Fruit fly (Drosophila melanogaster) whole organism, adult: ENCODE results near the gene CG33128.

Experiments used
- CG12768 ChIP-seq: fragments of 200-800 bp; sonication (Bioruptor generic); optimal IDR thresholded peaks from 2 replicates; lab custom pipeline; 2017; ENCODE audit warnings: missing biosample characterization, missing genetic modification characterization, mild to moderate bottlenecking, moderate library complexity, missing genetic modification reagents
- CG14711 ChIP-seq: fragments of 200-800 bp; sonication (Bioruptor generic); optimal IDR thresholded peaks from 2 replicates; lab custom pipeline; 2018; ENCODE audit warnings: missing biosample characterization, mild to moderate bottlenecking, missing genetic modification characterization, moderate library complexity
- CG1620 ChIP-seq: fragments of 200-800 bp; sonication (Bioruptor generic); optimal IDR thresholded peaks from 2 replicates; lab custom pipeline; 2016; ENCODE audit warnings: missing biosample characterization, missing genetic modification characterization
- CG33017 ChIP-seq: fragments of 200-800 bp; sonication (Bioruptor generic); optimal IDR thresholded peaks from 2 replicates; lab custom pipeline; 2018; ENCODE audit warnings: missing biosample characterization, mild to moderate bottlenecking, missing genetic modification characterization, moderate library complexity
- CG5204 ChIP-seq: fragments of 200-800 bp; sonication (Bioruptor generic); optimal IDR thresholded peaks from 2 replicates; lab custom pipeline; 2016; ENCODE audit warnings: missing biosample characterization, missing genetic modification characterization
- CG7045 ChIP-seq: fragments of 200-800 bp; sonication (Bioruptor generic); optimal IDR thresholded peaks from 2 replicates; lab custom pipeline; 2017; ENCODE audit warnings: missing biosample characterization, mild to moderate bottlenecking, missing genetic modification characterization
- Clk ChIP-seq: fragments of 200-800 bp; sonication (Bioruptor generic); optimal IDR thresholded peaks from 2 replicates; lab custom pipeline; 2017; ENCODE audit warnings: missing biosample characterization, missing genetic modification characterization
- Crg-1 ChIP-seq: fragments of 200-800 bp; sonication (Bioruptor generic); optimal IDR thresholded peaks from 2 replicates; lab custom pipeline; 2016; ENCODE audit warnings: missing biosample characterization, missing genetic modification characterization
- Hr96 ChIP-seq: fragments of 200-800 bp; sonication (Bioruptor generic); optimal IDR thresholded peaks from 2 replicates; lab custom pipeline; 2016; ENCODE audit warnings: missing biosample characterization, missing genetic modification characterization
- Mnt ChIP-seq: fragments of 200-800 bp; sonication (Bioruptor generic); optimal IDR thresholded peaks from 2 replicates; lab custom pipeline; 2016; ENCODE audit warnings: missing biosample characterization, mild to moderate bottlenecking, missing genetic modification characterization
- bab1 ChIP-seq: fragments of 200-800 bp; sonication (Bioruptor generic); optimal IDR thresholded peaks from 3 replicates; lab custom pipeline; 2019; ENCODE audit warnings: missing biosample characterization, mild to moderate bottlenecking, missing genetic modification characterization, moderate library complexity
- cic ChIP-seq: fragments of 200-800 bp; sonication (Bioruptor generic); optimal IDR thresholded peaks from 2 replicates; lab custom pipeline; 2017; ENCODE audit warnings: missing biosample characterization, mild to moderate bottlenecking, missing genetic modification characterization, moderate library complexity
- cnc ChIP-seq, 2 experiments: fragments of >200 bp; optimal IDR thresholded peaks; 2 replicates each; lab custom pipeline; 2017
- kay ChIP-seq: fragments of 200-800 bp; sonication (Bioruptor generic); peaks from one replicate; lab custom pipeline; 2016; ENCODE audit warnings: missing biosample characterization, missing genetic modification characterization, borderline replicate concordance
- ovo ChIP-seq: fragments of 200-800 bp; sonication (Bioruptor generic); optimal IDR thresholded peaks from 2 replicates; lab custom pipeline; 2016; ENCODE audit warnings: missing biosample characterization, missing genetic modification characterization
- pad ChIP-seq: fragments of 200-800 bp; sonication (Bioruptor generic); optimal IDR thresholded peaks from 3 replicates; lab custom pipeline; 2017; ENCODE audit warnings: missing biosample characterization, missing genetic modification characterization, mild to moderate bottlenecking, moderate library complexity, missing genetic modification reagents
- tj ChIP-seq: fragments of 200-800 bp; sonication (Bioruptor generic); optimal IDR thresholded peaks from 3 replicates; lab custom pipeline; 2017; ENCODE audit warnings: missing biosample characterization, mild to moderate bottlenecking, missing genetic modification characterization, moderate library complexity
- toe ChIP-seq: fragments of 200-800 bp; sonication (Bioruptor generic); optimal IDR thresholded peaks from 2 replicates; lab custom pipeline; 2016; ENCODE audit warnings: missing biosample characterization, missing genetic modification characterization

CG33128 gene

dm6 chr2L:1535231-1535630, 41.4 kb downstream of the CG33128 start:
- TF ChIP-seq CG33017 = no peak
- TF ChIP-seq pad = no peak
- no peak for TF ChIP-seq Crg-1 (GFP tag; lab: Kevin White, UChicago)
- TF ChIP-seq CG1620 = no peak
- no peak for TF ChIP-seq toe (GFP tag; lab: Kevin White, UChicago)
- TF ChIP-seq Mnt (GFP tag; lab: Kevin White, UChicago) = no peak
- no peak for TF ChIP-seq CG7045
- no peak for TF ChIP-seq CG12768 (GFP tag; lab: Kevin White, UChicago)
- no peak for TF ChIP-seq CG14711
- no peak for TF ChIP-seq Hr96
- TF ChIP-seq cic (GFP tag; lab: Kevin White, UChicago) = no peak
- no peak for TF ChIP-seq tj (GFP tag; lab: Kevin White, UChicago)
- no peak for TF ChIP-seq Clk (GFP tag; lab: Kevin White, UChicago)

- TF ChIP-seq bab1 (no peak), kay (GFP tag; lab: Kevin White, UChicago) (no peak), CG14711 (no peak), CG5204 (no peak), cic (GFP tag; lab: Kevin White, UChicago) (no peak), CG33017 (no peak), pad (no peak), tj (GFP tag; lab: Kevin White, UChicago) (no peak), toe (GFP tag; lab: Kevin White, UChicago) (no peak), CG7045 (no peak), ovo (GFP tag; lab: Kevin White, UChicago) (no peak), cnc (optimal IDR thresholded peaks at IDR 0.05; lab: Kevin White, UChicago) (no peak)
Measured at dm6 chr2L:1538132-1538531, 44.3 kb downstream of the CG33128 start.
